Worm (Caenorhabditis elegans): Measurements from ENCODE around the gene F53F4.16.

F53F4.16 gene

ce11 chrV:13660660-13661325 lies 39.2 kb upstream of the F53F4.16 start, which contains the start of gene letm-1:
Gene letm-1, plus strand, starts transcription at chrV:13661257.
- no peak for TF ChIP-seq F26F4.8 (GFP tag; conservative IDR thresholded peaks at IDR 0.05)
- no peak for TF ChIP-seq spr-1 (tag; optimal IDR thresholded peaks at IDR 0.05)
- TF ChIP-seq rbr-2 (tag; optimal IDR thresholded peaks at IDR 0.05) = no peak
- TF ChIP-seq dpl-1 (GFP tag; optimal IDR thresholded peaks at IDR 0.05) = no peak
- TF ChIP-seq ztf-7 (tag; optimal IDR thresholded peaks at IDR 0.05) = no peak
- no peak for TF ChIP-seq daf-19 (GFP tag; conservative IDR thresholded peaks at IDR 0.05)
- TF ChIP-seq ama-1 (optimal IDR thresholded peaks at IDR 0.05) = no peak
- no peak for TF ChIP-seq lin-15B (tag; optimal IDR thresholded peaks at IDR 0.05)
- TF ChIP-seq unc-39 (tag; optimal IDR thresholded peaks at IDR 0.05) = no peak
- TF ChIP-seq snpc-4 (tag; optimal IDR thresholded peaks at IDR 0.05) = no peak
- TF ChIP-seq ceh-28 (tag; optimal IDR thresholded peaks at IDR 0.05) = peak; percentile 24
- TF ChIP-seq nhr-28 (tag; optimal IDR thresholded peaks at IDR 0.05) = peak; percentile 45
- no peak for TF ChIP-seq set-16 (GFP tag; IDR thresholded peaks at IDR 0.05)
- TF ChIP-seq lin-38 (GFP tag; IDR thresholded peaks at IDR 0.05) = peak; percentile 55
- no peak for TF ChIP-seq T26A8.4 (GFP tag; IDR thresholded peaks at IDR 0.05)
- no peak for TF ChIP-seq Y105C5A.15 (GFP tag; IDR thresholded peaks at IDR 0.05)
- no peak for TF ChIP-seq fkh-10 (GFP tag; optimal IDR thresholded peaks at IDR 0.05)
- peak in 1 of 2 experiments; percentile 33 for TF ChIP-seq unc-62 (GFP tag; optimal IDR thresholded peaks at IDR 0.05 in 1 of 2)
- TF ChIP-seq unc-62 (tag; optimal IDR thresholded peaks at IDR 0.05) = no peak
- no peak for TF ChIP-seq ceh-20 (GFP tag; IDR thresholded peaks at IDR 0.05)
- TF ChIP-seq fos-1 (tag; optimal IDR thresholded peaks at IDR 0.05) = no peak
- no peak for TF ChIP-seq zip-11 (GFP tag; IDR thresholded peaks at IDR 0.05)
- TF ChIP-seq zfp-3 (GFP tag; conservative IDR thresholded peaks at IDR 0.05) = no peak
- TF ChIP-seq dmd-9 (GFP tag; IDR thresholded peaks at IDR 0.05) = no peak
- no peak for TF ChIP-seq arid-1 (GFP tag; conservative IDR thresholded peaks at IDR 0.05)
- TF ChIP-seq lin-1 (GFP tag; IDR thresholded peaks at IDR 0.05) = no peak
- no peak for TF ChIP-seq lsy-2 (tag; optimal IDR thresholded peaks at IDR 0.05)
- TF ChIP-seq pha-4 (GFP tag; IDR thresholded peaks at IDR 0.05) = no peak
- TF ChIP-seq pha-4 (tag; optimal IDR thresholded peaks at IDR 0.05) = no peak
- no peak for TF ChIP-seq zag-1 (tag; optimal IDR thresholded peaks at IDR 0.05)
- no peak for TF ChIP-seq nhr-48 (tag; optimal IDR thresholded peaks at IDR 0.05)
- no peak for TF ChIP-seq ceh-62 (tag; optimal IDR thresholded peaks at IDR 0.05)
- TF ChIP-seq gei-8 (GFP tag; optimal IDR thresholded peaks at IDR 0.05) = no peak
- no peak for TF ChIP-seq php-3 (GFP tag; IDR thresholded peaks at IDR 0.05)
- peak; percentile 43 for TF ChIP-seq mes-2 (tag; optimal IDR thresholded peaks at IDR 0.05; ENCODE audit: poor library complexity, severe bottlenecking)
- no peak for TF ChIP-seq mxl-2 (GFP tag; conservative IDR thresholded peaks at IDR 0.05)
- no peak for TF ChIP-seq F10B5.3 (tag; optimal IDR thresholded peaks at IDR 0.05)
- TF ChIP-seq ceh-32 (tag; optimal IDR thresholded peaks at IDR 0.05; ENCODE audit: poor library complexity) = no peak
- peak; percentile 52 for TF ChIP-seq dve-1 (tag; optimal IDR thresholded peaks at IDR 0.05; ENCODE audit: insufficient read depth)
- no peak for TF ChIP-seq lir-3 (tag; optimal IDR thresholded peaks at IDR 0.05)
- no peak for TF ChIP-seq nhr-10 (tag; optimal IDR thresholded peaks at IDR 0.05)
- TF ChIP-seq unc-130 (GFP tag; optimal IDR thresholded peaks at IDR 0.05) = no peak
- no peak for TF ChIP-seq madf-5 (GFP tag; IDR thresholded peaks at IDR 0.05)
- peak; percentile 15 for TF ChIP-seq nhr-77 (tag; optimal IDR thresholded peaks at IDR 0.05)
- TF ChIP-seq Y5F2A.4 (GFP tag; optimal IDR thresholded peaks at IDR 0.05) = no peak
- TF ChIP-seq nhr-25 (tag; optimal IDR thresholded peaks at IDR 0.05; ENCODE audit: borderline replicate concordance, insufficient read depth) = no peak
- no peak for TF ChIP-seq lin-29 (GFP tag; IDR thresholded peaks at IDR 0.05)
- TF ChIP-seq hif-1 (tag; optimal IDR thresholded peaks at IDR 0.05) = no peak
- no peak for TF ChIP-seq nhr-42 (GFP tag; IDR thresholded peaks at IDR 0.05)
- no peak for TF ChIP-seq snpc-1.2 (GFP tag; IDR thresholded peaks at IDR 0.05)
- no peak for TF ChIP-seq R02D3.7 (tag; optimal IDR thresholded peaks at IDR 0.05)
- no peak for TF ChIP-seq spr-3 (GFP tag; optimal IDR thresholded peaks at IDR 0.05)
